Worm (Caenorhabditis elegans) whole organism, early embryonic: ENCODE data around the gene F08C6.18.

Experiments used
- B0310.2 ChIP-seq: sonication (generic microtip); optimal IDR thresholded peaks from 2 replicates; lab custom pipeline; 2016; ENCODE audit warnings: mild to moderate bottlenecking, missing genetic modification characterization, missing compliant biosample characterization
- F13C5.2 ChIP-seq: sonication (generic microtip); optimal IDR thresholded peaks from 2 replicates; lab custom pipeline; 2017; ENCODE audit warnings: mild to moderate bottlenecking, missing genetic modification characterization, inconsistent platforms, missing compliant biosample characterization
- aly-1 ChIP-seq: sonication (generic microtip); optimal IDR thresholded peaks from 2 replicates; lab custom pipeline; 2016; ENCODE audit warnings: missing genetic modification characterization, missing compliant biosample characterization
- ama-1 ChIP-seq: fragments of 150-350 bp; optimal IDR thresholded peaks from 2 replicates; lab custom pipeline; 2014
- ceh-13 ChIP-seq: fragments of 200-800 bp; sonication (Bioruptor generic); optimal IDR thresholded peaks from 2 replicates; lab custom pipeline; 2018; ENCODE audit warnings: mild to moderate bottlenecking, missing genetic modification characterization, missing compliant biosample characterization
- ceh-36 ChIP-seq: sonication (generic microtip); optimal IDR thresholded peaks from 2 replicates; lab custom pipeline; 2016; ENCODE audit warnings: missing genetic modification characterization, inconsistent platforms, missing compliant biosample characterization
- ets-7 ChIP-seq: sonication (generic microtip); optimal IDR thresholded peaks from 2 replicates; lab custom pipeline; 2016; ENCODE audit warnings: missing genotype, missing genetic modification characterization, missing compliant biosample characterization
- flt-1 ChIP-seq: fragments of 200-800 bp; sonication (Bioruptor generic); IDR thresholded peaks from 2 replicates; pipeline ENCODE4 v1.3.6; 2022; ENCODE audit warnings: missing genetic modification characterization, missing compliant biosample characterization
- hmbx-1 ChIP-seq: sonication (generic microtip); optimal IDR thresholded peaks from 2 replicates; lab custom pipeline; 2016; ENCODE audit warnings: mild to moderate bottlenecking, missing genetic modification characterization, missing compliant biosample characterization
- hmg-4 ChIP-seq: fragments of 200-800 bp; sonication (Bioruptor generic); optimal IDR thresholded peaks from 2 replicates; lab custom pipeline; 2018; ENCODE audit warnings: mild to moderate bottlenecking, missing genetic modification characterization, missing compliant biosample characterization
- hnd-1 ChIP-seq: sonication (generic microtip); optimal IDR thresholded peaks from 2 replicates; lab custom pipeline; 2016; ENCODE audit warnings: missing genetic modification characterization, missing compliant biosample characterization
- pes-1 ChIP-seq: fragments of 200-800 bp; sonication (Bioruptor generic); IDR thresholded peaks from 2 replicates; pipeline ENCODE4 v1.3.6; 2022; ENCODE audit warnings: missing genetic modification reagents, missing genetic modification characterization, missing compliant biosample characterization
- scrt-1 ChIP-seq: fragments of 200-800 bp; sonication (Bioruptor generic); IDR thresholded peaks from 2 replicates; pipeline ENCODE4 v1.3.6; 2022; ENCODE audit warnings: missing genetic modification characterization, missing compliant biosample characterization
- sea-1 ChIP-seq: fragments of 200-800 bp; sonication (Bioruptor generic); conservative IDR thresholded peaks from 2 replicates; pipeline ENCODE4 v1.3.6; 2022; ENCODE audit warnings: missing genetic modification characterization, missing compliant biosample characterization
- tbx-11 ChIP-seq: fragments of 200-800 bp; sonication (Bioruptor generic); IDR thresholded peaks from 2 replicates; pipeline ENCODE4 v1.3.6; 2022; ENCODE audit warnings: missing genetic modification characterization, missing compliant biosample characterization
- tbx-37 ChIP-seq: fragments of 200-800 bp; sonication (Bioruptor generic); conservative IDR thresholded peaks from 2 replicates; pipeline ENCODE4 v1.3.6; 2022; ENCODE audit warnings: missing genetic modification reagents, missing genetic modification characterization, missing compliant biosample characterization
- tra-4 ChIP-seq: sonication (generic microtip); optimal IDR thresholded peaks from 2 replicates; lab custom pipeline; 2017; ENCODE audit warnings: missing genetic modification characterization, missing compliant biosample characterization

The F08C6.18 gene

ce11 chrX:7590756-7591155 lies 17.3 kb upstream of the F08C6.18 start:
- TF ChIP-seq B0310.2 (tag; lab: Kevin White, UChicago) (no peak), flt-1 (GFP tag; lab: Robert Waterston, UW) (no peak), hnd-1 (tag; lab: Kevin White, UChicago) (no peak), pes-1 (GFP tag; lab: Robert Waterston, UW) (no peak), hmg-4 (GFP tag; lab: Kevin White, UChicago) (no peak), ceh-36 (tag; lab: Kevin White, UChicago) (no peak), aly-1 (tag; lab: Kevin White, UChicago) (no peak), tbx-37 (GFP tag; lab: Robert Waterston, UW) (no peak), hmbx-1 (tag; lab: Kevin White, UChicago) (no peak), scrt-1 (GFP tag; lab: Robert Waterston, UW) (no peak), ceh-13 (no peak), ama-1 (lab: Kevin White, UChicago) (no peak), ets-7 (tag; lab: Kevin White, UChicago) (no peak), sea-1 (no peak), F13C5.2 (tag; lab: Kevin White, UChicago) (no peak), tra-4 (tag; lab: Kevin White, UChicago) (no peak), tbx-11 (GFP tag; lab: Robert Waterston, UW) (no peak)

ce11 chrX:7587741-7588235 lies 14.4 kb upstream of the F08C6.18 start:
- no peak for TF ChIP-seq B0310.2 (tag; lab: Kevin White, UChicago)
- no peak for TF ChIP-seq hnd-1 (tag; lab: Kevin White, UChicago)
- no peak for TF ChIP-seq ceh-13
- TF ChIP-seq ets-7 (tag; lab: Kevin White, UChicago) = no peak
- TF ChIP-seq F13C5.2 (tag; lab: Kevin White, UChicago) = no peak
- TF ChIP-seq tbx-11 (GFP tag; lab: Robert Waterston, UW) = no peak
- no peak for TF ChIP-seq pes-1 (GFP tag; lab: Robert Waterston, UW)
- no peak for TF ChIP-seq scrt-1 (GFP tag; lab: Robert Waterston, UW)
- no peak for TF ChIP-seq tbx-37 (GFP tag; lab: Robert Waterston, UW)
- no peak for TF ChIP-seq hmg-4 (GFP tag; lab: Kevin White, UChicago)
- no peak for TF ChIP-seq hmbx-1 (tag; lab: Kevin White, UChicago)
- no peak for TF ChIP-seq flt-1 (GFP tag; lab: Robert Waterston, UW)
- TF ChIP-seq ceh-36 (tag; lab: Kevin White, UChicago) = no peak
- TF ChIP-seq sea-1 = no peak
- no peak for TF ChIP-seq tra-4 (tag; lab: Kevin White, UChicago)
- no peak for TF ChIP-seq ama-1 (lab: Kevin White, UChicago)
- no peak for TF ChIP-seq aly-1 (tag; lab: Kevin White, UChicago)

ce11 chrX:7586588-7586987 lies 13.2 kb upstream of the F08C6.18 start:
- TF ChIP-seq hmg-4 (GFP tag; lab: Kevin White, UChicago) (no peak), flt-1 (GFP tag; lab: Robert Waterston, UW) (no peak), B0310.2 (tag; lab: Kevin White, UChicago) (no peak), F13C5.2 (tag; lab: Kevin White, UChicago) (no peak), hnd-1 (tag; lab: Kevin White, UChicago) (no peak), sea-1 (no peak)

- TF ChIP-seq tbx-11 (GFP tag; lab: Robert Waterston, UW) (no peak), sea-1 (no peak)
These were observed 12.3 kb upstream of the F08C6.18 start, which contains the start of gene adt-2 for ce11 chrX:7585610-7586259. adt-2 (plus strand) TSS chrX:7586209.

- TF ChIP-seq F13C5.2 (tag; lab: Kevin White, UChicago) = no peak
These were observed 10.5 kb upstream of the F08C6.18 start for ce11 chrX:7583930-7584329.

DNA sequence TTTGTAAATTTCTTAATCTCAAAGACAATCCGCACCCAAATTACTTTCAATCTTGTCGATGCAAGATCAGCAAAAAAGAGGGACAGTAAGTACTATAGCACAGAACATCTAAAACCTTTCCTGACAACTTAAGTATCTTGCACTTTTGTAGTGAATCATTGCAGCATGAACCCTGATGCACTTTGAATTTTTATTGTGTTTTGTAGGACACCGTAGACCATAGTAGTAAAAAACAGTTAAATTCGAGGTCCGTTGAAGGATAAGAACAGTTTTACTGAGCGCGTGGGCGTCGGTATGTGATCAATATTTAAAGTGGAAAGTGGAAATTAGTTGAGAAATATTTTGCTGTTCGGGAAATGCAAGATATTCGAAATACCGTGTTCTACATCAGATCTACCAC lies 8.8 kb upstream of the F08C6.18 start:
- TF ChIP-seq flt-1 (GFP tag; lab: Robert Waterston, UW) (no peak), scrt-1 (GFP tag; lab: Robert Waterston, UW) (no peak), hnd-1 (tag; lab: Kevin White, UChicago) (no peak), aly-1 (tag; lab: Kevin White, UChicago) (no peak), F13C5.2 (tag; lab: Kevin White, UChicago) (no peak), sea-1 (no peak), tbx-11 (GFP tag; lab: Robert Waterston, UW) (no peak), tbx-37 (GFP tag; lab: Robert Waterston, UW) (no peak), ama-1 (lab: Kevin White, UChicago) (no peak), tra-4 (tag; lab: Kevin White, UChicago) (no peak), pes-1 (GFP tag; lab: Robert Waterston, UW) (no peak), ceh-13 (no peak), B0310.2 (tag; lab: Kevin White, UChicago) (no peak), ceh-36 (tag; lab: Kevin White, UChicago) (no peak), hmbx-1 (tag; lab: Kevin White, UChicago) (no peak), ets-7 (tag; lab: Kevin White, UChicago) (no peak), hmg-4 (GFP tag; lab: Kevin White, UChicago) (no peak)

DNA sequence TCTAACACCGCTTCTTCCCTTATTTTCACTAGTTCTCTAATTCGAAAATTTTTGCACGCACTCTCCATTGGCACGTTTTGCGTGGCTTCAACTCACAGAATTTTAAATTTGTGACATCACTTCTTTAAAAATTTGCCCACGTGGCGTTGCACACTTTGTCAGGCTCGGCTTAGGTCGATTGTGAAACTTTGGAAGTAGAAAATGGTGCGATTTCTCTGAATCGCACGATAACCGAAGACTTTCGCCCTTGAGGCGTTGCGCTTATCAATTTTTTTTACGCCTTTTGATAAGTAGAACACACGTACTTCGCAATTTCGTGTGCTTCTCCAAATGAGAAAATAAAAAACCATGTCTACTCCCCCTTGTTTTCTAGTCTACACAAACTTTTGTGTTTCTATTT lies 4.9 kb upstream of the F08C6.18 start:
- no peak for TF ChIP-seq hmbx-1 (tag; lab: Kevin White, UChicago)
- no peak for TF ChIP-seq tbx-37 (GFP tag; lab: Robert Waterston, UW)
- no peak for TF ChIP-seq flt-1 (GFP tag; lab: Robert Waterston, UW)
- no peak for TF ChIP-seq hmg-4 (GFP tag; lab: Kevin White, UChicago)
- TF ChIP-seq ceh-36 (tag; lab: Kevin White, UChicago) = no peak
- TF ChIP-seq F13C5.2 (tag; lab: Kevin White, UChicago) = no peak
- TF ChIP-seq hnd-1 (tag; lab: Kevin White, UChicago) = no peak
- TF ChIP-seq ceh-13 = no peak
- no peak for TF ChIP-seq sea-1
- no peak for TF ChIP-seq scrt-1 (GFP tag; lab: Robert Waterston, UW)
- no peak for TF ChIP-seq aly-1 (tag; lab: Kevin White, UChicago)
- TF ChIP-seq ets-7 (tag; lab: Kevin White, UChicago) = no peak
- TF ChIP-seq tra-4 (tag; lab: Kevin White, UChicago) = no peak
- TF ChIP-seq ama-1 (lab: Kevin White, UChicago) = no peak
- no peak for TF ChIP-seq tbx-11 (GFP tag; lab: Robert Waterston, UW)
